Worm (Caenorhabditis elegans): Measurements from ENCODE around the gene T22F3.7.

Gene T22F3.7

ce11 chrV:3578813-3579212 is 21.7 kb downstream of the T22F3.7 start, which contains the start of gene pygl-1 (continued):
- TF ChIP-seq B0019.2 (GFP tag; conservative IDR thresholded peaks at IDR 0.05) (peak; percentile 96), nhr-80 (tag; optimal IDR thresholded peaks at IDR 0.05) (no peak), lin-54 (GFP tag; optimal IDR thresholded peaks at IDR 0.05) (peak; percentile 94), T07F8.4 (tag; optimal IDR thresholded peaks at IDR 0.05) (no peak), unc-130 (GFP tag; optimal IDR thresholded peaks at IDR 0.05) (peak; percentile 95), ztf-22 (GFP tag; optimal IDR thresholded peaks at IDR 0.05) (no peak), sptf-2 (GFP tag; optimal IDR thresholded peaks at IDR 0.05) (no peak), repo-1 (tag; optimal IDR thresholded peaks at IDR 0.05) (no peak), hlh-26 (GFP tag; conservative IDR thresholded peaks at IDR 0.05) (no peak), akir-1 (GFP tag; optimal IDR thresholded peaks at IDR 0.05) (no peak), ztf-28 (GFP tag; IDR thresholded peaks at IDR 0.05) (peak; percentile 69; the same call in 1 of the 2 replicates), rec-8 (tag; optimal IDR thresholded peaks at IDR 0.05) (no peak), madf-3 (GFP tag; IDR thresholded peaks at IDR 0.05) (peak; percentile 90), sea-2 (GFP tag; IDR thresholded peaks at IDR 0.05) (no peak), ccch-3 (GFP tag; optimal IDR thresholded peaks at IDR 0.05) (no peak), unc-62 (GFP tag; optimal IDR thresholded peaks at IDR 0.05) (no peak), atf-7 (tag; optimal IDR thresholded peaks at IDR 0.05) (no peak), rpc-1 (optimal IDR thresholded peaks at IDR 0.05) (no peak), rpc-1 (tag; optimal IDR thresholded peaks at IDR 0.05) (no peak), B0035.1 (tag; optimal IDR thresholded peaks at IDR 0.05) (no peak), B0261.1 (tag; optimal IDR thresholded peaks at IDR 0.05) (no peak), egl-18 (GFP tag; IDR thresholded peaks at IDR 0.05) (no peak), nfya-1 (tag; optimal IDR thresholded peaks at IDR 0.05; ENCODE audit: borderline replicate concordance, insufficient read depth) (no peak), pbrm-1 (GFP tag; IDR thresholded peaks at IDR 0.05) (peak; percentile 74; the same call in 1 of the 2 replicates), cebp-2 (GFP tag; IDR thresholded peaks at IDR 0.05) (no peak), hmg-1.2 (GFP tag; IDR thresholded peaks at IDR 0.05) (peak; percentile 70), zim-3 (tag; optimal IDR thresholded peaks at IDR 0.05) (no peak), ZK185.1 (tag; optimal IDR thresholded peaks at IDR 0.05; ENCODE audit: poor library complexity, severe bottlenecking) (no peak), bed-1 (GFP tag; IDR thresholded peaks at IDR 0.05) (no peak), fkh-3 (tag; optimal IDR thresholded peaks at IDR 0.05) (no peak), die-1 (tag; optimal IDR thresholded peaks at IDR 0.05) (no peak), snpc-1.3 (tag; optimal IDR thresholded peaks at IDR 0.05; ENCODE audit: insufficient read depth) (peak; percentile 92), hmg-20 (GFP tag; IDR thresholded peaks at IDR 0.05) (no peak), nhr-120 (GFP tag; IDR thresholded peaks at IDR 0.05) (no peak), dpl-1 (GFP tag; optimal IDR thresholded peaks at IDR 0.05) (peak; percentile 94), F37B4.10 (GFP tag; IDR thresholded peaks at IDR 0.05) (no peak), K12H6.12 (tag; optimal IDR thresholded peaks at IDR 0.05) (no peak), B0336.3 (GFP tag; IDR thresholded peaks at IDR 0.05) (peak; percentile 84), F57A8.1 (GFP tag; optimal IDR thresholded peaks at IDR 0.05) (no peak), gei-17 (GFP tag; optimal IDR thresholded peaks at IDR 0.05) (no peak), madf-8 (GFP tag; conservative IDR thresholded peaks at IDR 0.05) (peak; percentile 97), ztf-18 (tag; optimal IDR thresholded peaks at IDR 0.05) (no peak), D2030.7 (GFP tag; IDR thresholded peaks at IDR 0.05) (peak; percentile 99), hlh-12 (tag; optimal IDR thresholded peaks at IDR 0.05) (no peak), Y95B8A.8 (GFP tag; IDR thresholded peaks at IDR 0.05) (peak; percentile 95), let-607 (tag; optimal IDR thresholded peaks at IDR 0.05) (no peak), lin-26 (GFP tag; IDR thresholded peaks at IDR 0.05) (no peak), F39B2.1 (GFP tag; IDR thresholded peaks at IDR 0.05) (no peak), K11D2.4 (GFP tag; IDR thresholded peaks at IDR 0.05) (no peak), sdz-38 (tag; optimal IDR thresholded peaks at IDR 0.05) (no peak)
